Worm (Caenorhabditis elegans): ENCODE measurements around the gene K08D8.2.
A peak's percentile ranks its signal among the peaks of the same experiment; 100 is the strongest.

- no peak for TF ChIP-seq daf-19 (GFP tag; conservative IDR thresholded peaks at IDR 0.05)
- TF ChIP-seq lsy-2 (tag; optimal IDR thresholded peaks at IDR 0.05) = no peak
- no peak for TF ChIP-seq nhr-76 (tag; optimal IDR thresholded peaks at IDR 0.05)
- TF ChIP-seq dmd-6 (GFP tag; IDR thresholded peaks at IDR 0.05) = no peak
- TF ChIP-seq pqm-1 (tag; optimal IDR thresholded peaks at IDR 0.05) = peak; percentile 39
- no peak for TF ChIP-seq fkh-10 (GFP tag; optimal IDR thresholded peaks at IDR 0.05)
- no peak for TF ChIP-seq hlh-11 (tag; optimal IDR thresholded peaks at IDR 0.05)
- no peak for TF ChIP-seq unc-62 (GFP tag; optimal IDR thresholded peaks at IDR 0.05 in 1 of 2)
- TF ChIP-seq unc-62 (tag; optimal IDR thresholded peaks at IDR 0.05) = no peak
- no peak for TF ChIP-seq madf-9 (GFP tag; conservative IDR thresholded peaks at IDR 0.05)
- no peak for TF ChIP-seq lin-15B (tag; optimal IDR thresholded peaks at IDR 0.05)
- no peak for TF ChIP-seq unc-130 (GFP tag; optimal IDR thresholded peaks at IDR 0.05)
- TF ChIP-seq mes-2 (tag; optimal IDR thresholded peaks at IDR 0.05; ENCODE audit: poor library complexity, severe bottlenecking) = no peak
Observed at ce11 chrIV:12883190-12883589, 19.7 kb upstream of the K08D8.2 start, which contains the start of gene ZK896.4.
